Fruit fly (Drosophila melanogaster): ENCODE data around the gene CYLD.

CYLD gene

dm6 chr2L:10299077-10299809 is 404 bp downstream of the CYLD start (continued):
- no peak for TF ChIP-seq en (GFP tag; optimal IDR thresholded peaks at IDR 0.05)
- no peak for TF ChIP-seq Six4 (GFP tag; optimal IDR thresholded peaks at IDR 0.05)
- no peak for TF ChIP-seq maf-S (GFP tag; optimal IDR thresholded peaks at IDR 0.05)
- no peak for TF ChIP-seq CG13624 (GFP tag; optimal IDR thresholded peaks at IDR 0.05)
- no peak for TF ChIP-seq B-H1 (GFP tag; IDR thresholded peaks at IDR 0.05)
- TF ChIP-seq Trl (optimal IDR thresholded peaks at IDR 0.05): no peak
- TF ChIP-seq Trl (GFP tag; optimal IDR thresholded peaks at IDR 0.05): no peak
- peak; percentile 90 for TF ChIP-seq D19A (tag; optimal IDR thresholded peaks at IDR 0.05)
- no peak for TF ChIP-seq Bdp1 (GFP tag; optimal IDR thresholded peaks at IDR 0.05)
- TF ChIP-seq tna (GFP tag; IDR thresholded peaks at IDR 0.05; ENCODE audit: partially characterized antibody): no peak
- peak; percentile 37 for TF ChIP-seq Max (GFP tag; optimal IDR thresholded peaks at IDR 0.05)
- TF ChIP-seq Blimp-1 (GFP tag; optimal IDR thresholded peaks at IDR 0.05): no peak
- no peak for TF ChIP-seq ranshi (GFP tag; IDR thresholded peaks at IDR 0.05)
- TF ChIP-seq nau (GFP tag; optimal IDR thresholded peaks at IDR 0.05): no peak
- TF ChIP-seq Med (GFP tag): peak; percentile 39
- TF ChIP-seq ara (GFP tag; IDR thresholded peaks at IDR 0.05): no peak
- TF ChIP-seq Bteb2 (GFP tag; optimal IDR thresholded peaks at IDR 0.05): no peak
- TF ChIP-seq CG3065 (GFP tag; optimal IDR thresholded peaks at IDR 0.05): no peak
- TF ChIP-seq CG4707 (GFP tag; optimal IDR thresholded peaks at IDR 0.05): no peak
- no peak for TF ChIP-seq MBD-R2 (GFP tag; IDR thresholded peaks at IDR 0.05)
- TF ChIP-seq Atf-2 (GFP tag; optimal IDR thresholded peaks at IDR 0.05): no peak
- no peak for TF ChIP-seq CG11560 (tag; IDR thresholded peaks at IDR 0.05)
- no peak for TF ChIP-seq CG8944 (GFP tag; optimal IDR thresholded peaks at IDR 0.05)
- no peak for TF ChIP-seq CG10274 (GFP tag; optimal IDR thresholded peaks at IDR 0.05)
- no peak for TF ChIP-seq CG16815 (GFP tag; optimal IDR thresholded peaks at IDR 0.05)
- peak; percentile 0 for TF ChIP-seq CG18262 (tag; optimal IDR thresholded peaks at IDR 0.05)
- no peak for TF ChIP-seq amos (GFP tag; IDR thresholded peaks at IDR 0.05; ENCODE audit: partially characterized antibody)
- TF ChIP-seq zen (tag; optimal IDR thresholded peaks at IDR 0.05): no peak
- TF ChIP-seq CG17359 (tag; optimal IDR thresholded peaks at IDR 0.05): peak; percentile 16
- no peak for TF ChIP-seq CG6689 (GFP tag; IDR thresholded peaks at IDR 0.05)
- TF ChIP-seq CG8924 (tag; optimal IDR thresholded peaks at IDR 0.05): no peak
- TF ChIP-seq Optix (GFP tag; IDR thresholded peaks at IDR 0.05): no peak
- TF ChIP-seq unpg (GFP tag; optimal IDR thresholded peaks at IDR 0.05): peak; percentile 30
- no peak for TF ChIP-seq CG11723 (GFP tag; optimal IDR thresholded peaks at IDR 0.05)
- TF ChIP-seq CG12769 (tag; optimal IDR thresholded peaks at IDR 0.05): no peak
- no peak for TF ChIP-seq cg (GFP tag; optimal IDR thresholded peaks at IDR 0.05)
- no peak for TF ChIP-seq her (GFP tag; optimal IDR thresholded peaks at IDR 0.05)
- no peak for TF ChIP-seq Antp (GFP tag; optimal IDR thresholded peaks at IDR 0.05)
- TF ChIP-seq CG7963 (GFP tag; IDR thresholded peaks at IDR 0.05; ENCODE audit: partially characterized antibody): no peak
- no peak for TF ChIP-seq Pdp1 (GFP tag; optimal IDR thresholded peaks at IDR 0.05)
- no peak for TF ChIP-seq HLHmδ (GFP tag; optimal IDR thresholded peaks at IDR 0.05)
- no peak for TF ChIP-seq CG3847 (GFP tag; IDR thresholded peaks at IDR 0.05)
- no peak for TF ChIP-seq CG9797 (GFP tag; optimal IDR thresholded peaks at IDR 0.05)
